Fruit fly (Drosophila melanogaster) whole organism, wandering third instar larva: ENCODE results near the gene mthl12.

Experiments used
- brk ChIP-seq: fragments of 200-800 bp; sonication (Bioruptor generic); optimal IDR thresholded peaks from 2 replicates; lab custom pipeline; 2016; ENCODE audit warnings: missing biosample characterization, mild to moderate bottlenecking, missing genetic modification characterization
- h ChIP-seq: fragments of 200-800 bp; sonication (Bioruptor generic); optimal IDR thresholded peaks from 3 replicates; lab custom pipeline; 2016; ENCODE audit warnings: missing biosample characterization, mild to moderate bottlenecking, missing genetic modification characterization
- sv ChIP-seq: fragments of 200-800 bp; sonication (Bioruptor generic); optimal IDR thresholded peaks from 3 replicates; lab custom pipeline; 2016; ENCODE audit warnings: missing biosample characterization, missing genetic modification characterization
- tai ChIP-seq: sonication (Bioruptor generic); optimal IDR thresholded peaks from 2 replicates; lab custom pipeline; 2016; ENCODE audit warnings: missing biosample characterization, missing genetic modification characterization

dm6 chr3R:13334007-13334406, 19.5 kb upstream of the mthl12 start, which contains the start of gene PK2-R2:
- TF ChIP-seq brk (GFP tag; lab: Kevin White, UChicago) = no peak
- TF ChIP-seq h = no peak
- TF ChIP-seq tai (GFP tag; lab: Kevin White, UChicago) = no peak
- TF ChIP-seq sv (GFP tag; lab: Kevin White, UChicago) = no peak
